Worm (Caenorhabditis elegans) whole organism, L2 larva: ENCODE data around the gene R05F9.11.
A peak's percentile ranks its signal among the peaks of the same experiment; 100 is the strongest.

Source experiments
- F13H6.1 ChIP-seq: sonication (generic microtip); optimal IDR thresholded peaks from 2 replicates; lab custom pipeline; 2016; ENCODE audit warnings: missing genetic modification characterization, missing compliant biosample characterization
- Y55F3AM.14 ChIP-seq: fragments of 200-800 bp; sonication (Bioruptor generic); optimal IDR thresholded peaks from 2 replicates; lab custom pipeline; 2018; ENCODE audit warnings: mild to moderate bottlenecking, missing genetic modification characterization, missing compliant biosample characterization
- ZK546.5 ChIP-seq: sonication (generic microtip); optimal IDR thresholded peaks from 2 replicates; lab custom pipeline; 2017; ENCODE audit warnings: missing biosample characterization, missing genetic modification characterization
- ama-1 ChIP-seq: fragments of 150-350 bp; optimal IDR thresholded peaks from 2 replicates; lab custom pipeline; 2018; ENCODE audit warnings: inconsistent platforms
- blmp-1 ChIP-seq: sonication (generic microtip); optimal IDR thresholded peaks from 2 replicates; lab custom pipeline; 2017; ENCODE audit warnings: missing genetic modification characterization, mild to moderate bottlenecking, missing compliant biosample characterization, antibody characterized with exemption, moderate library complexity; ENCODE audit not compliant: insufficient read depth
- dmd-4 ChIP-seq: sonication (generic microtip); optimal IDR thresholded peaks from 2 replicates; lab custom pipeline; 2017; ENCODE audit warnings: missing biosample characterization, missing genetic modification characterization
- elt-3 ChIP-seq: sonication (generic microtip); optimal IDR thresholded peaks from 2 replicates; lab custom pipeline; 2017; ENCODE audit warnings: missing biosample characterization, missing genetic modification characterization
- fos-1 ChIP-seq: fragments of 150-350 bp; optimal IDR thresholded peaks from 2 replicates; lab custom pipeline; 2014; ENCODE audit warnings: missing biosample characterization, missing genetic modification characterization
- mab-5 ChIP-seq: fragments of 150-350 bp; optimal IDR thresholded peaks from 2 replicates; lab custom pipeline; 2014; ENCODE audit warnings: missing biosample characterization, missing genetic modification characterization
- mdl-1 ChIP-seq, 2 experiments: fragments of 150-350 bp in 1 of 2; sonication (generic microtip) in 1 of 2; optimal IDR thresholded peaks; 2 replicates each; lab custom pipeline; 2017; ENCODE audit warnings: missing biosample characterization in 2 of 2, missing genetic modification characterization in 2 of 2
- nhr-10 ChIP-seq: sonication (generic microtip); optimal IDR thresholded peaks from 2 replicates; lab custom pipeline; 2017; ENCODE audit warnings: missing biosample characterization, missing genetic modification characterization
- nhr-12 ChIP-seq: fragments of 150-350 bp; optimal IDR thresholded peaks from 2 replicates; lab custom pipeline; 2014; ENCODE audit warnings: missing biosample characterization, missing genetic modification characterization
- nhr-129 ChIP-seq: fragments of 150-350 bp; optimal IDR thresholded peaks from 2 replicates; lab custom pipeline; 2014; ENCODE audit warnings: missing biosample characterization, missing genetic modification characterization
- nhr-21 ChIP-seq: fragments of 150-350 bp; optimal IDR thresholded peaks from 2 replicates; lab custom pipeline; 2014; ENCODE audit warnings: missing biosample characterization, missing genetic modification characterization
- nhr-23 ChIP-seq: fragments of 150-350 bp; optimal IDR thresholded peaks from 2 replicates; lab custom pipeline; 2014; ENCODE audit warnings: missing biosample characterization, missing genetic modification reagents, missing genetic modification characterization
- nhr-25 ChIP-seq: fragments of 150-350 bp; sonication (generic microtip); optimal IDR thresholded peaks from 3 replicates; lab custom pipeline; 2014; ENCODE audit warnings: missing biosample characterization, missing genetic modification characterization
- nhr-6 ChIP-seq: fragments of 150-350 bp; optimal IDR thresholded peaks from 2 replicates; lab custom pipeline; 2014; ENCODE audit warnings: missing biosample characterization, missing genetic modification characterization
- peb-1 ChIP-seq: fragments of 150-350 bp; optimal IDR thresholded peaks from 2 replicates; lab custom pipeline; 2014; ENCODE audit warnings: missing biosample characterization, missing genetic modification characterization
- skn-1 ChIP-seq: sonication (generic microtip); optimal IDR thresholded peaks from 2 replicates; lab custom pipeline; 2017; ENCODE audit warnings: missing biosample characterization, missing genetic modification characterization
- sma-3 ChIP-seq: sonication (generic microtip); optimal IDR thresholded peaks from 2 replicates; lab custom pipeline; 2016; ENCODE audit warnings: missing genetic modification reagents, missing genetic modification characterization, missing compliant biosample characterization
- snpc-4 ChIP-seq: fragments of 150-350 bp; optimal IDR thresholded peaks from 2 replicates; lab custom pipeline; 2014; ENCODE audit warnings: missing biosample characterization, missing genetic modification characterization
- unc-39 ChIP-seq: fragments of 150-350 bp; optimal IDR thresholded peaks from 2 replicates; lab custom pipeline; 2014; ENCODE audit warnings: missing biosample characterization, missing genetic modification characterization
- unc-62 ChIP-seq: fragments of 150-350 bp; optimal IDR thresholded peaks from 2 replicates; lab custom pipeline; 2014; ENCODE audit warnings: missing biosample characterization, missing genetic modification reagents, missing genetic modification characterization
- ztf-4 ChIP-seq: fragments of 150-350 bp; optimal IDR thresholded peaks from 2 replicates; lab custom pipeline; 2014; ENCODE audit warnings: missing biosample characterization, missing genetic modification characterization

The R05F9.11 gene

ce11 chrII:4869793-4870343, 44.1 kb downstream of the R05F9.11 start:
- no peak for TF ChIP-seq nhr-25 (tag; lab: Kevin White, UChicago)
- TF ChIP-seq mdl-1 (tag; optimal IDR thresholded peaks at IDR 0.05; lab: Kevin White, UChicago), result no peak
- TF ChIP-seq ztf-4 (tag; lab: Kevin White, UChicago), result no peak
- TF ChIP-seq nhr-23, result no peak
- no peak for TF ChIP-seq elt-3 (tag; lab: Kevin White, UChicago)
- no peak for TF ChIP-seq peb-1 (tag; lab: Kevin White, UChicago)
- TF ChIP-seq dmd-4 (tag; lab: Kevin White, UChicago), result no peak
- no peak for TF ChIP-seq blmp-1 (tag; lab: Kevin White, UChicago)
- no peak for TF ChIP-seq unc-62 (GFP tag; lab: Kevin White, UChicago)
- TF ChIP-seq ZK546.5 (tag; lab: Kevin White, UChicago), result no peak
- TF ChIP-seq nhr-12 (tag; lab: Kevin White, UChicago), result no peak
- TF ChIP-seq sma-3, result no peak
- TF ChIP-seq nhr-10 (tag; lab: Kevin White, UChicago), result no peak
- no peak for TF ChIP-seq Y55F3AM.14 (GFP tag; lab: Kevin White, UChicago)

ce11 chrII:4867476-4867875, 46.5 kb downstream of the R05F9.11 start, which contains the start of gene col-17:
Gene col-17, minus strand, starts transcription at chrII:4867576.
- TF ChIP-seq sma-3, result no peak
- no peak for TF ChIP-seq nhr-6
- no peak for TF ChIP-seq Y55F3AM.14 (GFP tag; lab: Kevin White, UChicago)
- TF ChIP-seq, all 48 proteins: peak for 0

- TF ChIP-seq nhr-25 (tag; lab: Kevin White, UChicago) (peak; percentile 47), elt-3 (tag; lab: Kevin White, UChicago) (peak; percentile 41), blmp-1 (tag; lab: Kevin White, UChicago) (peak; percentile 67), ama-1 (lab: Kevin White, UChicago) (peak; percentile 81), dmd-4 (tag; lab: Kevin White, UChicago) (no peak), fos-1 (tag; lab: Kevin White, UChicago) (peak; percentile 27), unc-62 (GFP tag; lab: Kevin White, UChicago) (peak; percentile 56), unc-39 (tag; lab: Kevin White, UChicago) (no peak), nhr-21 (tag; lab: Kevin White, UChicago) (peak; percentile 84)
Observed at ce11 chrII:4866045-4866444, 48.0 kb downstream of the R05F9.11 start.

- TF ChIP-seq skn-1 (tag; lab: Kevin White, UChicago) (no peak), nhr-129 (no peak), mab-5 (tag; lab: Kevin White, UChicago) (no peak), peb-1 (tag; lab: Kevin White, UChicago) (no peak), dmd-4 (tag; lab: Kevin White, UChicago) (no peak), F13H6.1 (tag; lab: Kevin White, UChicago) (no peak), ama-1 (lab: Kevin White, UChicago) (no peak), nhr-23 (no peak), snpc-4 (tag; lab: Kevin White, UChicago) (no peak)
Observed at ce11 chrII:4863357-4863756, 50.7 kb downstream of the R05F9.11 start, which contains the start of the genes mpst-4 and F11G11.14. Gene mpst-4, minus strand, starts transcription at chrII:4863457. Gene F11G11.14, plus strand, starts transcription at chrII:4863681.
